Fruit fly (Drosophila melanogaster) whole organism, wandering third instar larva: Measurements from ENCODE around the gene comm3.

Source experiments
- Abd-B ChIP-seq: fragments of >200 bp; optimal IDR thresholded peaks from 2 replicates; lab custom pipeline; 2017; ENCODE audit warnings: missing biosample characterization, missing genetic modification characterization
- CG9705 ChIP-seq: fragments of 200-800 bp; sonication (Bioruptor generic); optimal IDR thresholded peaks from 2 replicates; lab custom pipeline; 2018; ENCODE audit warnings: missing biosample characterization, mild to moderate bottlenecking, missing genetic modification characterization
- CrebA ChIP-seq: fragments of 200-800 bp; sonication (Bioruptor generic); optimal IDR thresholded peaks from 2 replicates; lab custom pipeline; 2016; ENCODE audit warnings: missing biosample characterization, mild to moderate bottlenecking, missing genetic modification characterization, borderline replicate concordance
- Dif ChIP-seq: fragments of 200-275, 200-300 bp; sonication (Bioruptor generic); optimal IDR thresholded peaks from 2 replicates; lab custom pipeline; 2018; ENCODE audit warnings: missing biosample characterization, missing genetic modification characterization; ENCODE audit not compliant: partially characterized antibody
- HLH106 ChIP-seq: fragments of 200-800 bp; optimal IDR thresholded peaks from 3 replicates; lab custom pipeline; 2019; ENCODE audit warnings: missing biosample characterization, mild to moderate bottlenecking, missing genetic modification characterization, moderate library complexity
- Hnf4 ChIP-seq: fragments of 200-800 bp; sonication (Bioruptor generic); optimal IDR thresholded peaks from 2 replicates; lab custom pipeline; 2016; ENCODE audit warnings: missing biosample characterization, mild to moderate bottlenecking, missing genetic modification characterization
- Hr78 ChIP-seq: fragments of >200 bp; optimal IDR thresholded peaks from 2 replicates; lab custom pipeline; 2017; ENCODE audit warnings: missing biosample characterization, missing genetic modification characterization
- Hr83 ChIP-seq: fragments of 200-300 bp; sonication (Bioruptor generic); optimal IDR thresholded peaks from 2 replicates; lab custom pipeline; 2016; ENCODE audit warnings: missing biosample characterization, mild to moderate bottlenecking, missing genetic modification characterization, moderate library complexity; ENCODE audit not compliant: poor library complexity, severe bottlenecking
- Jra ChIP-seq: sonication (Bioruptor generic); optimal IDR thresholded peaks from 2 replicates; lab custom pipeline; 2016; ENCODE audit warnings: missing biosample characterization, missing genetic modification characterization
- Mio ChIP-seq: sonication (Bioruptor generic); optimal IDR thresholded peaks from 2 replicates; lab custom pipeline; 2016; ENCODE audit warnings: missing biosample characterization, missing genetic modification characterization
- Myc ChIP-seq: fragments of >200 bp; optimal IDR thresholded peaks from 2 replicates; lab custom pipeline; 2017
- N ChIP-seq: fragments of >200 bp; optimal IDR thresholded peaks from 2 replicates; lab custom pipeline; 2018; ENCODE audit warnings: missing biosample characterization, missing external identifiers, missing genetic modification characterization
- OdsH ChIP-seq: fragments of 200-800 bp; sonication (Bioruptor generic); optimal IDR thresholded peaks from 2 replicates; lab custom pipeline; 2016; ENCODE audit warnings: missing biosample characterization, mild to moderate bottlenecking, missing genetic modification characterization
- Rel ChIP-seq, 2 experiments: fragments of 200-800 bp; sonication (Bioruptor generic) in 1 of 2; optimal IDR thresholded peaks; 2 replicates in 1 of 2; 3 replicates in 1 of 2; lab custom pipeline; 2016 to 2019; ENCODE audit warnings: mild to moderate bottlenecking in 2 of 2, missing biosample characterization in 2 of 2, missing genetic modification characterization in 2 of 2, moderate library complexity in 1 of 2
- Sp1 ChIP-seq: fragments of 200-800 bp; sonication (Bioruptor generic); optimal IDR thresholded peaks from 3 replicates; lab custom pipeline; 2019; ENCODE audit warnings: missing biosample characterization, mild to moderate bottlenecking, missing genetic modification characterization, moderate library complexity
- Vsx2 ChIP-seq: fragments of 200-300, 225-300 bp; sonication (Bioruptor generic); optimal IDR thresholded peaks from 2 replicates; lab custom pipeline; 2018; ENCODE audit warnings: missing biosample characterization, missing genetic modification characterization; ENCODE audit not compliant: partially characterized antibody
- br ChIP-seq: fragments of 200-800 bp; sonication (Bioruptor generic); optimal IDR thresholded peaks from 2 replicates; lab custom pipeline; 2016; ENCODE audit warnings: missing biosample characterization, missing genetic modification characterization
- brk ChIP-seq: fragments of 200-800 bp; sonication (Bioruptor generic); optimal IDR thresholded peaks from 2 replicates; lab custom pipeline; 2016; ENCODE audit warnings: missing biosample characterization, mild to moderate bottlenecking, missing genetic modification characterization
- dl ChIP-seq, 2 experiments: fragments of 175-275, 200-275 bp in 1 of 2; fragments of 200-275 bp in 1 of 2; sonication (Bioruptor generic); optimal IDR thresholded peaks; lab custom pipeline; 2018; ENCODE audit warnings: mild to moderate bottlenecking in 2 of 2, missing biosample characterization in 2 of 2, missing genetic modification characterization in 2 of 2, moderate library complexity in 2 of 2; ENCODE audit not compliant: partially characterized antibody in 2 of 2, insufficient read depth in 1 of 2
- dmrt93B ChIP-seq: fragments of 200-800 bp; sonication (Bioruptor generic); optimal IDR thresholded peaks from 2 replicates; lab custom pipeline; 2018; ENCODE audit warnings: missing biosample characterization, mild to moderate bottlenecking, missing genetic modification characterization
- dsf ChIP-seq: sonication (Bioruptor generic); optimal IDR thresholded peaks from 2 replicates; lab custom pipeline; 2016; ENCODE audit warnings: missing biosample characterization, missing genetic modification characterization, borderline replicate concordance
- ey ChIP-seq: fragments of 200-800 bp; sonication (Bioruptor generic); optimal IDR thresholded peaks from 2 replicates; lab custom pipeline; 2016; ENCODE audit warnings: missing biosample characterization, missing genetic modification characterization
- foxo ChIP-seq, 2 experiments: fragments of 200-800 bp; sonication (Bioruptor generic); optimal IDR thresholded peaks; 2 replicates in 1 of 2; 3 replicates in 1 of 2; lab custom pipeline; 2016 to 2017; ENCODE audit warnings: missing biosample characterization in 2 of 2, missing genetic modification characterization in 2 of 2
- h ChIP-seq: fragments of 200-800 bp; sonication (Bioruptor generic); optimal IDR thresholded peaks from 3 replicates; lab custom pipeline; 2016; ENCODE audit warnings: missing biosample characterization, mild to moderate bottlenecking, missing genetic modification characterization
- jim ChIP-seq: fragments of 175-275, 200-325 bp; sonication (Bioruptor generic); optimal IDR thresholded peaks from 2 replicates; lab custom pipeline; 2016; ENCODE audit warnings: missing biosample characterization, mild to moderate bottlenecking, missing genetic modification characterization
- lola ChIP-seq: fragments of >200 bp; optimal IDR thresholded peaks from 2 replicates; lab custom pipeline; 2017; ENCODE audit warnings: missing biosample characterization, missing genetic modification characterization
- rgr ChIP-seq: fragments of 200-800 bp; sonication (Bioruptor generic); optimal IDR thresholded peaks from 3 replicates; lab custom pipeline; 2016; ENCODE audit warnings: missing biosample characterization, mild to moderate bottlenecking, missing genetic modification characterization
- sage ChIP-seq: fragments of 200-800 bp; sonication (Bioruptor generic); optimal IDR thresholded peaks from 2 replicates; lab custom pipeline; 2016; ENCODE audit warnings: missing biosample characterization, mild to moderate bottlenecking, missing genetic modification characterization
- sv ChIP-seq: fragments of 200-800 bp; sonication (Bioruptor generic); optimal IDR thresholded peaks from 3 replicates; lab custom pipeline; 2016; ENCODE audit warnings: missing biosample characterization, missing genetic modification characterization
- tai ChIP-seq: sonication (Bioruptor generic); optimal IDR thresholded peaks from 2 replicates; lab custom pipeline; 2016; ENCODE audit warnings: missing biosample characterization, missing genetic modification characterization
- woc ChIP-seq: sonication (Bioruptor generic); optimal IDR thresholded peaks from 2 replicates; lab custom pipeline; 2016; ENCODE audit warnings: missing biosample characterization, mild to moderate bottlenecking, missing genetic modification characterization

Gene comm3

DNA sequence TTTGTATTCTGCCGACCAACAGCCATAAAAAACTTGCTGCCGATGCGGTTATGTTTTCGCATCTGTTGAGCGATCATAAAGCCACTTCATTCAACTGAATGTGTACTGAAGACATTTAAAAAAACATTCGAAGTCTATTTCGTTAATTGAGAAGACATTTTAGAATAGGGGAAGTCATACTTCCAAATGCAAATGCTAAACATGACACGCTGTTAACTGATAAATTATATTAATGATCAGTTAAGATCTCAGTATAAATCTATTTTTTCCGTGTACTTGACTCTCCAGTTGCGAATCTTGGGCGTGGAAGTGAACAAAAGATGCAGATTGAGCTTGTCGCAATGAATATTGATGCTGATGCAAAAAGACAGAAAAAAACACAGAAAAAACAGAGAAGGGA is 51.6 kb downstream of the comm3 start:
- TF ChIP-seq dsf (GFP tag; lab: Kevin White, UChicago): no peak
- no peak for TF ChIP-seq OdsH (GFP tag; lab: Kevin White, UChicago)
- TF ChIP-seq Rel (GFP tag; optimal IDR thresholded peaks at IDR 0.05; lab: Kevin White, UChicago): no peak
- TF ChIP-seq Rel (tag; optimal IDR thresholded peaks at IDR 0.05; lab: Kevin White, UChicago): no peak
- no peak for TF ChIP-seq Vsx2 (GFP tag; lab: Kevin White, UChicago)
- TF ChIP-seq ey (GFP tag; lab: Kevin White, UChicago): no peak
- TF ChIP-seq dmrt93B (GFP tag; lab: Kevin White, UChicago): no peak
- no peak for TF ChIP-seq lola (GFP tag; lab: Kevin White, UChicago)
- no peak for TF ChIP-seq CG9705
- no peak for TF ChIP-seq brk (GFP tag; lab: Kevin White, UChicago)
- no peak for TF ChIP-seq Myc
- TF ChIP-seq foxo (GFP tag; optimal IDR thresholded peaks at IDR 0.05; lab: Kevin White, UChicago): no peak

dm6 chr3L:15595175-15595724 is 52.3 kb downstream of the comm3 start:
- no peak for TF ChIP-seq Rel (GFP tag; optimal IDR thresholded peaks at IDR 0.05; lab: Kevin White, UChicago)
- no peak for TF ChIP-seq Rel (tag; optimal IDR thresholded peaks at IDR 0.05; lab: Kevin White, UChicago)
- TF ChIP-seq N (GFP tag; lab: Kevin White, UChicago): no peak
- TF ChIP-seq OdsH (GFP tag; lab: Kevin White, UChicago): no peak
- no peak for TF ChIP-seq HLH106
- TF ChIP-seq dl (GFP tag; optimal IDR thresholded peaks at IDR 0.05; lab: Kevin White, UChicago; ENCODE audit: insufficient read depth in 1 of 2, partially characterized antibody in 2 of 2): no peak
- no peak for TF ChIP-seq sv (GFP tag; lab: Kevin White, UChicago)
- TF ChIP-seq tai: no peak
- TF ChIP-seq jim: no peak
- no peak for TF ChIP-seq rgr (GFP tag; lab: Kevin White, UChicago)
- no peak for TF ChIP-seq ey (GFP tag; lab: Kevin White, UChicago)
- TF ChIP-seq sage (GFP tag; lab: Kevin White, UChicago): no peak
- no peak for TF ChIP-seq Mio (GFP tag; lab: Kevin White, UChicago)
- no peak for TF ChIP-seq dmrt93B (GFP tag; lab: Kevin White, UChicago)

DNA sequence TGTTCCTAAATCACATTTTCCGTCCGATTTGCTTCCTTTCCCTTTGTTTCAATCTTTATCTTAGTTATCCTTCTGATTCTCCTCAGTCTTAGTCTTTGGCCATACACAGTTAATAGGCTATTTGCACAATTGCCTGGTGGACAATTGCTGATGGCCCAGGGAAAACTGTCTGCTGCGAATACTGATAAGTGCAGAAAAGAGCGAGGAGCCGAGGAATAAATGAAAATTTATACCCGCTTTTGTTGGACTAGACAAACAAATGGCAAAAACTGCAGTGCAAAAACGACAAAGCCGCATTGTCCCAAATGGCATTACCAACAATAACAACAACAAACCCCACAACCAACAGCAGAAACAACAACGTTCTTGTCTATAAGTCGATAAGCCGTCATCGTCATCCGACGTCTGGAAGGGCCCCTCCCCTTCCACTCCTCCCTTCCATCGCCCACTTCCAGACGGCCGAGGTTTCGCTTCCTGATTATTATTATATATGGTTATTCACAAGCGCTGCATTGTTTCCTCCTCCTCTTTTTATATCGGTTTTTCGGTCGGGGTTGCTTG is 53.4 kb downstream of the comm3 start:
- TF ChIP-seq sv (GFP tag; lab: Kevin White, UChicago) (no peak), br (GFP tag; lab: Kevin White, UChicago) (peak; percentile 27), Rel (GFP tag; optimal IDR thresholded peaks at IDR 0.05; lab: Kevin White, UChicago) (no peak), Rel (tag; optimal IDR thresholded peaks at IDR 0.05; lab: Kevin White, UChicago) (peak; percentile 17), Hr78 (no peak)

dm6 chr3L:15593399-15593798 is 54.2 kb downstream of the comm3 start:
- TF ChIP-seq CrebA (GFP tag; lab: Kevin White, UChicago) (no peak), Hnf4 (GFP tag; lab: Kevin White, UChicago) (no peak), sage (GFP tag; lab: Kevin White, UChicago) (no peak), Hr83 (no peak), h (no peak), HLH106 (no peak), lola (GFP tag; lab: Kevin White, UChicago) (no peak), jim (no peak), Jra (no peak), woc (GFP tag; lab: Kevin White, UChicago) (no peak), Abd-B (no peak), dsf (GFP tag; lab: Kevin White, UChicago) (no peak), foxo (GFP tag; optimal IDR thresholded peaks at IDR 0.05; lab: Kevin White, UChicago) (no peak), rgr (GFP tag; lab: Kevin White, UChicago) (no peak), Vsx2 (GFP tag; lab: Kevin White, UChicago) (no peak), Dif (GFP tag; lab: Kevin White, UChicago) (no peak), Sp1 (no peak), dl (GFP tag; optimal IDR thresholded peaks at IDR 0.05; lab: Kevin White, UChicago; ENCODE audit: insufficient read depth in 1 of 2, partially characterized antibody in 2 of 2) (no peak), CG9705 (no peak)
